Worm (Caenorhabditis elegans) whole organism, late embryonic: ENCODE data around the gene cux-7.

ENCODE experiments used
- C08G9.2 ChIP-seq: sonication (generic microtip); optimal IDR thresholded peaks from 2 replicates; lab custom pipeline; 2016; ENCODE audit warnings: mild to moderate bottlenecking, missing genetic modification characterization, moderate library complexity, missing compliant biosample characterization
- C38D4.7 ChIP-seq: fragments of 200-800 bp; sonication (Bioruptor generic); optimal IDR thresholded peaks from 2 replicates; lab custom pipeline; 2018; ENCODE audit warnings: mild to moderate bottlenecking, missing genetic modification characterization, moderate library complexity, missing compliant biosample characterization
- F13H6.1 ChIP-seq: sonication (generic microtip); optimal IDR thresholded peaks from 2 replicates; lab custom pipeline; 2016; ENCODE audit warnings: missing genetic modification characterization, missing compliant biosample characterization
- ahr-1 ChIP-seq: sonication (generic microtip); optimal IDR thresholded peaks from 2 replicates; lab custom pipeline; 2016; ENCODE audit warnings: missing genetic modification characterization, missing compliant biosample characterization
- ceh-18 ChIP-seq: sonication (generic microtip); optimal IDR thresholded peaks from 2 replicates; lab custom pipeline; 2016; ENCODE audit warnings: missing genetic modification characterization, missing compliant biosample characterization
- ceh-19 ChIP-seq: fragments of 200-800 bp; sonication (Bioruptor generic); optimal IDR thresholded peaks from 2 replicates; lab custom pipeline; 2018; ENCODE audit warnings: mild to moderate bottlenecking, missing genetic modification characterization, missing compliant biosample characterization
- ceh-2 ChIP-seq: sonication (generic microtip); optimal IDR thresholded peaks from 2 replicates; lab custom pipeline; 2016; ENCODE audit warnings: missing genotype, missing genetic modification characterization, missing compliant biosample characterization
- ceh-24 ChIP-seq: sonication (generic microtip); optimal IDR thresholded peaks from 2 replicates; lab custom pipeline; 2016; ENCODE audit warnings: mild to moderate bottlenecking, missing genetic modification characterization, missing compliant biosample characterization
- ceh-31 ChIP-seq: sonication (generic microtip); optimal IDR thresholded peaks from 2 replicates; lab custom pipeline; 2016; ENCODE audit warnings: missing genetic modification characterization, missing compliant biosample characterization
- ceh-34 ChIP-seq: sonication (generic microtip); optimal IDR thresholded peaks from 2 replicates; lab custom pipeline; 2016; ENCODE audit warnings: mild to moderate bottlenecking, missing genetic modification characterization, missing compliant biosample characterization
- ceh-6 ChIP-seq: fragments of 200-800 bp; sonication (Bioruptor generic); optimal IDR thresholded peaks from 2 replicates; lab custom pipeline; 2018; ENCODE audit warnings: mild to moderate bottlenecking, missing genetic modification characterization, missing compliant biosample characterization
- dmd-4 ChIP-seq: sonication (generic microtip); optimal IDR thresholded peaks from 2 replicates; lab custom pipeline; 2016; ENCODE audit warnings: borderline replicate concordance, missing genetic modification characterization, missing compliant biosample characterization
- dve-1 ChIP-seq: sonication (generic microtip); optimal IDR thresholded peaks from 2 replicates; lab custom pipeline; 2017; ENCODE audit warnings: antibody characterized with exemption, mild to moderate bottlenecking, missing genetic modification characterization, missing compliant biosample characterization
- elt-2 ChIP-seq: sonication (generic microtip); optimal IDR thresholded peaks from 2 replicates; lab custom pipeline; 2016; ENCODE audit warnings: missing genetic modification reagents, missing genetic modification characterization, missing compliant biosample characterization
- elt-4 ChIP-seq: sonication (generic microtip); optimal IDR thresholded peaks from 2 replicates; lab custom pipeline; 2016; ENCODE audit warnings: missing genetic modification characterization, missing compliant biosample characterization
- ets-4 ChIP-seq: sonication (generic microtip); optimal IDR thresholded peaks from 2 replicates; lab custom pipeline; 2016; ENCODE audit warnings: missing genetic modification characterization, missing compliant biosample characterization
- gmeb-2 ChIP-seq: sonication (generic microtip); optimal IDR thresholded peaks from 2 replicates; lab custom pipeline; 2016; ENCODE audit warnings: missing genetic modification characterization, inconsistent platforms, missing compliant biosample characterization
- hlh-30 ChIP-seq: sonication (generic microtip); optimal IDR thresholded peaks from 2 replicates; lab custom pipeline; 2017; ENCODE audit warnings: antibody characterized with exemption, missing genetic modification characterization, missing compliant biosample characterization; ENCODE audit not compliant: insufficient read depth
- hlh-6 ChIP-seq: sonication (generic microtip); optimal IDR thresholded peaks from 2 replicates; lab custom pipeline; 2016; ENCODE audit warnings: missing genotype, missing genetic modification characterization, missing compliant biosample characterization
- lim-6 ChIP-seq: sonication (generic microtip); optimal IDR thresholded peaks from 2 replicates; lab custom pipeline; 2016; ENCODE audit warnings: missing genetic modification characterization, missing compliant biosample characterization
- lin-11 ChIP-seq: fragments of 200-800 bp; sonication (Bioruptor generic); optimal IDR thresholded peaks from 2 replicates; lab custom pipeline; 2018; ENCODE audit warnings: mild to moderate bottlenecking, missing genetic modification characterization, missing compliant biosample characterization
- mec-3 ChIP-seq: sonication (generic microtip); optimal IDR thresholded peaks from 2 replicates; lab custom pipeline; 2016; ENCODE audit warnings: borderline replicate concordance, missing genetic modification characterization, missing compliant biosample characterization
- nfya-1 ChIP-seq: sonication (generic microtip); optimal IDR thresholded peaks from 2 replicates; lab custom pipeline; 2017; ENCODE audit warnings: missing genetic modification characterization, mild to moderate bottlenecking, missing compliant biosample characterization, antibody characterized with exemption, moderate library complexity
- nhr-11 ChIP-seq: fragments of 150-350 bp; optimal IDR thresholded peaks from 2 replicates; lab custom pipeline; 2014; ENCODE audit warnings: missing biosample characterization, missing genetic modification characterization
- nhr-232 ChIP-seq: sonication (generic microtip); optimal IDR thresholded peaks from 2 replicates; lab custom pipeline; 2016; ENCODE audit warnings: missing genetic modification characterization, missing compliant biosample characterization
- npax-4 ChIP-seq: sonication (generic microtip); optimal IDR thresholded peaks from 2 replicates; lab custom pipeline; 2016; ENCODE audit warnings: missing genetic modification characterization, missing compliant biosample characterization
- pha-4 ChIP-seq: fragments of 150-350 bp; optimal IDR thresholded peaks from 2 replicates; lab custom pipeline; 2018; ENCODE audit warnings: missing biosample characterization, missing genetic modification reagents, missing genetic modification characterization
- pros-1 ChIP-seq: fragments of 150-350 bp; optimal IDR thresholded peaks from 2 replicates; lab custom pipeline; 2014; ENCODE audit warnings: missing biosample characterization, missing genetic modification reagents, missing genetic modification characterization
- ref-2 ChIP-seq: sonication (generic microtip); optimal IDR thresholded peaks from 2 replicates; lab custom pipeline; 2016; ENCODE audit warnings: missing genetic modification characterization, missing compliant biosample characterization
- rnt-1 ChIP-seq: sonication (generic microtip); optimal IDR thresholded peaks from 2 replicates; lab custom pipeline; 2016; ENCODE audit warnings: missing genetic modification characterization, missing compliant biosample characterization
- sdc-2 ChIP-seq: sonication (generic microtip); optimal IDR thresholded peaks from 2 replicates; lab custom pipeline; 2016; ENCODE audit warnings: missing genotype, missing genetic modification characterization, missing compliant biosample characterization
- sox-2 ChIP-seq: fragments of 200-800 bp; sonication (Bioruptor generic); IDR thresholded peaks from 2 replicates; pipeline ENCODE4 v1.3.6; 2022; ENCODE audit warnings: missing genetic modification reagents, missing genetic modification characterization, missing compliant biosample characterization
- syd-9 ChIP-seq: sonication (generic microtip); optimal IDR thresholded peaks from 2 replicates; lab custom pipeline; 2016; ENCODE audit warnings: mild to moderate bottlenecking, missing genetic modification characterization, moderate library complexity, missing compliant biosample characterization
- tbx-2 ChIP-seq: sonication (generic microtip); optimal IDR thresholded peaks from 2 replicates; lab custom pipeline; 2016; ENCODE audit warnings: missing genetic modification characterization, missing compliant biosample characterization
- ttx-3 ChIP-seq: sonication (generic microtip); optimal IDR thresholded peaks from 2 replicates; lab custom pipeline; 2016; ENCODE audit warnings: missing genetic modification reagents, missing genetic modification characterization, missing compliant biosample characterization
- unc-3 ChIP-seq, 2 experiments: fragments of 200-800 bp in 1 of 2; sonication (Bioruptor generic) in 1 of 2; sonication (generic microtip) in 1 of 2; conservative IDR thresholded peaks in 1 of 2; optimal IDR thresholded peaks in 1 of 2; 2 replicates each; pipeline versions ENCODE4 v1.3.6 to Lab custom; 2016 to 2022; ENCODE audit warnings: missing compliant biosample characterization in 2 of 2, missing genetic modification characterization in 2 of 2, missing genetic modification reagents in 1 of 2
- unc-42 ChIP-seq: sonication (generic microtip); optimal IDR thresholded peaks from 2 replicates; lab custom pipeline; 2016; ENCODE audit warnings: missing genotype, missing genetic modification characterization, missing compliant biosample characterization
- unc-55 ChIP-seq: sonication (generic microtip); optimal IDR thresholded peaks from 2 replicates; lab custom pipeline; 2017; ENCODE audit warnings: missing biosample characterization, missing genetic modification reagents, missing genetic modification characterization

Gene cux-7

ce11 chrIII:7520672-7521071 is at the start of gene cux-7, which contains the start of gene C07H6.2 (continued):
- TF ChIP-seq C08G9.2 (tag; lab: Kevin White, UChicago): peak; percentile 100
- TF ChIP-seq hlh-30: no peak
- peak; percentile 69 for TF ChIP-seq ceh-18 (tag; lab: Kevin White, UChicago)
- peak; percentile 67 for TF ChIP-seq dmd-4 (tag; lab: Kevin White, UChicago)
- no peak for TF ChIP-seq elt-4 (tag; lab: Kevin White, UChicago)
- peak; percentile 90 for TF ChIP-seq ahr-1 (tag; lab: Kevin White, UChicago)
- TF ChIP-seq gmeb-2 (tag; lab: Kevin White, UChicago): peak; percentile 3
- TF ChIP-seq, all 69 proteins: peak for 40

ce11 chrIII:7570083-7570695 is 49.5 kb upstream of the cux-7 start, which contains the start of gene R13A5.7:
TSS of gene R13A5.7 (minus strand) at chrIII:7570133.
- TF ChIP-seq unc-55 (GFP tag; lab: Kevin White, UChicago) (peak; percentile 90), unc-42 (tag; lab: Kevin White, UChicago) (peak; percentile 59), tbx-2 (tag; lab: Kevin White, UChicago) (peak; percentile 83), lin-11 (tag; lab: Kevin White, UChicago) (no peak), hlh-6 (tag; lab: Kevin White, UChicago) (peak; percentile 48), ceh-2 (tag; lab: Kevin White, UChicago) (peak; percentile 40), F13H6.1 (tag; lab: Kevin White, UChicago) (peak; percentile 56), mec-3 (no peak), elt-2 (peak; percentile 33), ceh-34 (tag; lab: Kevin White, UChicago) (peak; percentile 78), sdc-2 (peak; percentile 41), ceh-31 (peak; percentile 86), hlh-30 (peak; percentile 89), ceh-18 (tag; lab: Kevin White, UChicago) (peak; percentile 43), syd-9 (peak; percentile 13), dve-1 (peak; percentile 25), pros-1 (tag; lab: Kevin White, UChicago) (peak; percentile 70), dmd-4 (tag; lab: Kevin White, UChicago) (peak; percentile 2), lim-6 (tag; lab: Kevin White, UChicago) (no peak), ceh-6 (GFP tag; lab: Kevin White, UChicago) (no peak), ref-2 (tag; lab: Kevin White, UChicago) (peak; percentile 9), ceh-19 (peak; percentile 56), nfya-1 (tag; lab: Kevin White, UChicago) (peak; percentile 83), rnt-1 (no peak)
- TF ChIP-seq, all 69 proteins: peak for 19

ce11 chrIII:7566098-7566497 is 45.5 kb upstream of the cux-7 start, which contains the start of gene ttr-32:
TSS of gene ttr-32 (plus strand) at chrIII:7566411.
- TF ChIP-seq C38D4.7 (no peak), unc-55 (GFP tag; lab: Kevin White, UChicago) (no peak), ets-4 (tag; lab: Kevin White, UChicago) (no peak), unc-42 (tag; lab: Kevin White, UChicago) (no peak)
- TF ChIP-seq, all 69 proteins: peak for 0

ce11 chrIII:7565247-7565646 is 44.6 kb upstream of the cux-7 start, which contains the start of gene ttr-8:
TSS of gene ttr-8 (minus strand) at chrIII:7565347.
- no peak for TF ChIP-seq ttx-3 (tag; lab: Kevin White, UChicago)
- no peak for TF ChIP-seq lin-11 (tag; lab: Kevin White, UChicago)
- TF ChIP-seq unc-42 (tag; lab: Kevin White, UChicago): no peak
- TF ChIP-seq nhr-11 (tag; lab: Kevin White, UChicago): no peak
- no peak for TF ChIP-seq pha-4
- TF ChIP-seq unc-3 (GFP tag; conservative IDR thresholded peaks at IDR 0.05; lab: Robert Waterston, UW): no peak
- no peak for TF ChIP-seq unc-3 (tag; optimal IDR thresholded peaks at IDR 0.05; lab: Kevin White, UChicago)
- no peak for TF ChIP-seq ceh-24 (tag; lab: Kevin White, UChicago)
- TF ChIP-seq hlh-30: no peak
- no peak for TF ChIP-seq ceh-34 (tag; lab: Kevin White, UChicago)
- no peak for TF ChIP-seq nhr-232 (tag; lab: Kevin White, UChicago)
- TF ChIP-seq sox-2 (GFP tag; lab: Robert Waterston, UW): no peak
- TF ChIP-seq ref-2 (tag; lab: Kevin White, UChicago): no peak
- no peak for TF ChIP-seq ceh-19
- TF ChIP-seq npax-4 (tag; lab: Kevin White, UChicago): no peak
- TF ChIP-seq lim-6 (tag; lab: Kevin White, UChicago): no peak
